Worm (Caenorhabditis elegans): ENCODE results near the gene cct-1.
A peak's percentile ranks its signal among the peaks of the same experiment; 100 is the strongest.

cct-1 gene

ce11 chrII:8157991-8158390 lies 27.3 kb upstream of the cct-1 start, which contains the start of gene pch-2 (continued):
- TF ChIP-seq ceh-27 (GFP tag; optimal IDR thresholded peaks at IDR 0.05) = no peak
- TF ChIP-seq F33H1.4 (GFP tag; IDR thresholded peaks at IDR 0.05) = peak; percentile 52; the same call in 1 of the 2 replicates
- no peak for TF ChIP-seq C06A6.2 (GFP tag; conservative IDR thresholded peaks at IDR 0.05)
- TF ChIP-seq nfya-2 (GFP tag; IDR thresholded peaks at IDR 0.05) = no peak
- TF ChIP-seq ets-4 (GFP tag; optimal IDR thresholded peaks at IDR 0.05) = no peak
- TF ChIP-seq tbp1 (GFP tag; optimal IDR thresholded peaks at IDR 0.05) = no peak
- TF ChIP-seq tlf-1 (GFP tag; optimal IDR thresholded peaks at IDR 0.05) = no peak
- TF ChIP-seq sdz-38 (tag; optimal IDR thresholded peaks at IDR 0.05) = no peak
- TF ChIP-seq nfya-1 (tag; optimal IDR thresholded peaks at IDR 0.05; ENCODE audit: borderline replicate concordance, insufficient read depth) = no peak
- TF ChIP-seq egl-18 (GFP tag; IDR thresholded peaks at IDR 0.05) = no peak
- TF ChIP-seq hsf-1 (GFP tag; IDR thresholded peaks at IDR 0.05) = no peak
- no peak for TF ChIP-seq ceh-40 (GFP tag; IDR thresholded peaks at IDR 0.05)
- no peak for TF ChIP-seq ceh-58 (GFP tag; IDR thresholded peaks at IDR 0.05)
- no peak for TF ChIP-seq fkh-3 (tag; optimal IDR thresholded peaks at IDR 0.05)
- TF ChIP-seq ama-1 (optimal IDR thresholded peaks at IDR 0.05) = no peak
- no peak for TF ChIP-seq ama-1 (GFP tag; optimal IDR thresholded peaks at IDR 0.05)
- TF ChIP-seq F39B2.1 (GFP tag; IDR thresholded peaks at IDR 0.05) = no peak
- no peak for TF ChIP-seq unc-62 (GFP tag; optimal IDR thresholded peaks at IDR 0.05)
- no peak for TF ChIP-seq nhr-80 (tag; optimal IDR thresholded peaks at IDR 0.05)
- no peak for TF ChIP-seq let-607 (tag; optimal IDR thresholded peaks at IDR 0.05)
- TF ChIP-seq hlh-26 (GFP tag; conservative IDR thresholded peaks at IDR 0.05) = no peak
- TF ChIP-seq Y67H2A.10 (GFP tag; conservative IDR thresholded peaks at IDR 0.05) = no peak
- no peak for TF ChIP-seq F10E7.11 (tag; optimal IDR thresholded peaks at IDR 0.05)
- no peak for TF ChIP-seq bed-1 (GFP tag; IDR thresholded peaks at IDR 0.05)
- TF ChIP-seq snpc-3.4 (tag; optimal IDR thresholded peaks at IDR 0.05) = no peak
- TF ChIP-seq ztf-6 (GFP tag; IDR thresholded peaks at IDR 0.05) = no peak
- no peak for TF ChIP-seq lin-40 (tag; optimal IDR thresholded peaks at IDR 0.05)
- TF ChIP-seq pha-4 (tag; optimal IDR thresholded peaks at IDR 0.05) = no peak
- TF ChIP-seq mes-4 (tag; optimal IDR thresholded peaks at IDR 0.05) = no peak
- no peak for TF ChIP-seq rcor-1 (GFP tag; IDR thresholded peaks at IDR 0.05)
- peak; percentile 13 for TF ChIP-seq xnd-1 (tag; optimal IDR thresholded peaks at IDR 0.05)
- TF ChIP-seq attf-5 (GFP tag; optimal IDR thresholded peaks at IDR 0.05) = peak; percentile 69
- TF ChIP-seq F37B4.10 (GFP tag; IDR thresholded peaks at IDR 0.05) = no peak
- no peak for TF ChIP-seq tbx-9 (tag; optimal IDR thresholded peaks at IDR 0.05; ENCODE audit: borderline replicate concordance)
- TF ChIP-seq efl-1 (GFP tag; optimal IDR thresholded peaks at IDR 0.05) = peak; percentile 83
- no peak for TF ChIP-seq madf-3 (GFP tag; IDR thresholded peaks at IDR 0.05)
- TF ChIP-seq egrh-3 (GFP tag; IDR thresholded peaks at IDR 0.05) = no peak
- TF ChIP-seq ceh-91 (GFP tag; IDR thresholded peaks at IDR 0.05) = peak; percentile 15; the same call in 1 of the 2 replicates
- no peak for TF ChIP-seq somi-1 (GFP tag; optimal IDR thresholded peaks at IDR 0.05)
- no peak for TF ChIP-seq ztf-28 (GFP tag; IDR thresholded peaks at IDR 0.05)
- TF ChIP-seq gei-17 (GFP tag; optimal IDR thresholded peaks at IDR 0.05) = no peak
- peak; percentile 54; the same call in 1 of the 2 replicates for TF ChIP-seq madf-8 (GFP tag; conservative IDR thresholded peaks at IDR 0.05)
- no peak for TF ChIP-seq lir-1 (GFP tag; conservative IDR thresholded peaks at IDR 0.05)
- no peak for TF ChIP-seq attf-6 (GFP tag; IDR thresholded peaks at IDR 0.05)
- no peak for TF ChIP-seq K11D2.4 (GFP tag; IDR thresholded peaks at IDR 0.05)
- TF ChIP-seq ztf-18 (tag; optimal IDR thresholded peaks at IDR 0.05) = peak; percentile 92
- peak; percentile 3 for TF ChIP-seq ZK185.1 (tag; optimal IDR thresholded peaks at IDR 0.05; ENCODE audit: poor library complexity, severe bottlenecking)
- TF ChIP-seq sea-2 (GFP tag; IDR thresholded peaks at IDR 0.05) = no peak
- TF ChIP-seq lin-26 (GFP tag; IDR thresholded peaks at IDR 0.05) = no peak
- TF ChIP-seq rec-8 (tag; optimal IDR thresholded peaks at IDR 0.05) = no peak

Data from whole organism, young adult.